Fruit fly (Drosophila melanogaster): Measurements from ENCODE around the gene fid.

DNA sequence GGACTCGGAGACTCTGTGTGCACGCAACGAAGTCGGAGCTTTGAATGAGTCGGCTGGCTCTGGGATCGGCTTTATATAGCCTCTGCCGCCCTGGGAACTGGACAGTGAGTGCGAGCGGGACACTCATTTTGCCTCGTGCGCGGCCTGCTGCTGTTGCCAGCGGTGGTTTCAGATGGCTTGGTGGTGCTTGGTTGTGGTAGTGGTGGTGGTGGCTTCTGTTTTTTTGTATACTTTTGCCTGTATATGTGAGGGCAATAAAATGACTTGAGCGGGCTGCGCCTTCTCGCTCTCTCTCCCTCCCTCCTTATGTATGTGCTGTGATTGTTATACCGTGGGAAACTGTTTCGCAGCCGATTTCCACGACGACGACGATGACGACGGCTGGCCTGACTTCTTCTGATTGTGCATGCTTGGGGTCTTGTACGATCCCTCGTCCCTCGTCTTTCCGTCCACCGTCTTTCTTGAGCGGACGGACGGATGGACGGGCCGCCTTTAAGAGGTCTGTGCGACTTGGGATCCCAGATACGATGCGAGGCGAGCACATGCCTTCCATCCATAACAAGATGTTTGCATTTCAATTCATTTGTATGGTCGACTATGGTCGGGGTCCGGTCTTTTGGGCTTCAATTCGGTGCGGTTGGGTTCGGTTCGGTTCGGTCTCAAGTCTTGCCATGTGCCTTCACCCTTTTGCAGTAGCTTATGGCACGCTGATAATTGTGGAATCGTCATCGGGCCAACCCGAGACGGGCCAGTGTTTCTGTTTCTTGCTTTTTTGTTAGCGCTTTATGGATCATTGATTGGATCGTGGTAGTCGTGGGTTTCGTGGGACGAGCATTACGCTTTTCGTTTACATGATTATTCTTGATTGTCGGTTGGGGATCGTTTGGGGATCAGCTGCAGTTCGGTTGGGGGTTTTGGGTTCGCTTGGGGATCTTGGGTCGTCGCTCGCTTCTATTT lies 36.4 kb downstream of the fid start:
- TF ChIP-seq Dll (optimal IDR thresholded peaks at IDR 0.05) (peak; percentile 71), psq (optimal IDR thresholded peaks at IDR 0.05) (no peak), EcR (GFP tag; optimal IDR thresholded peaks at IDR 0.05) (peak in 1 of 2 experiments; percentile 52), pan (optimal IDR thresholded peaks at IDR 0.05) (no peak), CG8478 (optimal IDR thresholded peaks at IDR 0.05) (no peak), usp (GFP tag; optimal IDR thresholded peaks at IDR 0.05) (no peak)

All from whole organism.